Fruit fly (Drosophila melanogaster) whole organism, wandering third instar larva: ENCODE measurements around the gene rtet.

Source experiments
- CG32264 ChIP-seq: fragments of 200-800 bp; sonication (Bioruptor generic); optimal IDR thresholded peaks from 2 replicates; lab custom pipeline; 2016; ENCODE audit warnings: missing biosample characterization, missing genetic modification characterization
- CG9705 ChIP-seq: fragments of 200-800 bp; sonication (Bioruptor generic); optimal IDR thresholded peaks from 2 replicates; lab custom pipeline; 2018; ENCODE audit warnings: missing biosample characterization, mild to moderate bottlenecking, missing genetic modification characterization
- Dif ChIP-seq: fragments of 200-275, 200-300 bp; sonication (Bioruptor generic); optimal IDR thresholded peaks from 2 replicates; lab custom pipeline; 2018; ENCODE audit warnings: missing biosample characterization, missing genetic modification characterization; ENCODE audit not compliant: partially characterized antibody
- GATAd ChIP-seq: sonication (Bioruptor generic); optimal IDR thresholded peaks from 2 replicates; lab custom pipeline; 2016; ENCODE audit warnings: missing biosample characterization, missing genetic modification characterization
- HLH106 ChIP-seq: fragments of 200-800 bp; optimal IDR thresholded peaks from 3 replicates; lab custom pipeline; 2019; ENCODE audit warnings: missing biosample characterization, mild to moderate bottlenecking, missing genetic modification characterization, moderate library complexity
- Hnf4 ChIP-seq: fragments of 200-800 bp; sonication (Bioruptor generic); optimal IDR thresholded peaks from 2 replicates; lab custom pipeline; 2016; ENCODE audit warnings: missing biosample characterization, mild to moderate bottlenecking, missing genetic modification characterization
- Hr83 ChIP-seq: fragments of 200-300 bp; sonication (Bioruptor generic); optimal IDR thresholded peaks from 2 replicates; lab custom pipeline; 2016; ENCODE audit warnings: missing biosample characterization, mild to moderate bottlenecking, missing genetic modification characterization, moderate library complexity; ENCODE audit not compliant: poor library complexity, severe bottlenecking
- Jra ChIP-seq: sonication (Bioruptor generic); optimal IDR thresholded peaks from 2 replicates; lab custom pipeline; 2016; ENCODE audit warnings: missing biosample characterization, missing genetic modification characterization
- Myc ChIP-seq: fragments of >200 bp; optimal IDR thresholded peaks from 2 replicates; lab custom pipeline; 2017
- OdsH ChIP-seq: fragments of 200-800 bp; sonication (Bioruptor generic); optimal IDR thresholded peaks from 2 replicates; lab custom pipeline; 2016; ENCODE audit warnings: missing biosample characterization, mild to moderate bottlenecking, missing genetic modification characterization
- Rel ChIP-seq, 2 experiments: fragments of 200-800 bp; sonication (Bioruptor generic) in 1 of 2; optimal IDR thresholded peaks; 2 replicates in 1 of 2; 3 replicates in 1 of 2; lab custom pipeline; 2016 to 2019; ENCODE audit warnings: mild to moderate bottlenecking in 2 of 2, missing biosample characterization in 2 of 2, missing genetic modification characterization in 2 of 2, moderate library complexity in 1 of 2
- Sp1 ChIP-seq: fragments of 200-800 bp; sonication (Bioruptor generic); optimal IDR thresholded peaks from 3 replicates; lab custom pipeline; 2019; ENCODE audit warnings: missing biosample characterization, mild to moderate bottlenecking, missing genetic modification characterization, moderate library complexity
- Vsx2 ChIP-seq: fragments of 200-300, 225-300 bp; sonication (Bioruptor generic); optimal IDR thresholded peaks from 2 replicates; lab custom pipeline; 2018; ENCODE audit warnings: missing biosample characterization, missing genetic modification characterization; ENCODE audit not compliant: partially characterized antibody
- br ChIP-seq: fragments of 200-800 bp; sonication (Bioruptor generic); optimal IDR thresholded peaks from 2 replicates; lab custom pipeline; 2016; ENCODE audit warnings: missing biosample characterization, missing genetic modification characterization
- brk ChIP-seq: fragments of 200-800 bp; sonication (Bioruptor generic); optimal IDR thresholded peaks from 2 replicates; lab custom pipeline; 2016; ENCODE audit warnings: missing biosample characterization, mild to moderate bottlenecking, missing genetic modification characterization
- dl ChIP-seq, 2 experiments: fragments of 175-275, 200-275 bp in 1 of 2; fragments of 200-275 bp in 1 of 2; sonication (Bioruptor generic); optimal IDR thresholded peaks; lab custom pipeline; 2018; ENCODE audit warnings: mild to moderate bottlenecking in 2 of 2, missing biosample characterization in 2 of 2, missing genetic modification characterization in 2 of 2, moderate library complexity in 2 of 2; ENCODE audit not compliant: partially characterized antibody in 2 of 2, insufficient read depth in 1 of 2
- dmrt93B ChIP-seq: fragments of 200-800 bp; sonication (Bioruptor generic); optimal IDR thresholded peaks from 2 replicates; lab custom pipeline; 2018; ENCODE audit warnings: missing biosample characterization, mild to moderate bottlenecking, missing genetic modification characterization
- dsf ChIP-seq: sonication (Bioruptor generic); optimal IDR thresholded peaks from 2 replicates; lab custom pipeline; 2016; ENCODE audit warnings: missing biosample characterization, missing genetic modification characterization, borderline replicate concordance
- ey ChIP-seq: fragments of 200-800 bp; sonication (Bioruptor generic); optimal IDR thresholded peaks from 2 replicates; lab custom pipeline; 2016; ENCODE audit warnings: missing biosample characterization, missing genetic modification characterization
- foxo ChIP-seq, 2 experiments: fragments of 200-800 bp; sonication (Bioruptor generic); optimal IDR thresholded peaks; 2 replicates in 1 of 2; 3 replicates in 1 of 2; lab custom pipeline; 2016 to 2017; ENCODE audit warnings: missing biosample characterization in 2 of 2, missing genetic modification characterization in 2 of 2
- h ChIP-seq: fragments of 200-800 bp; sonication (Bioruptor generic); optimal IDR thresholded peaks from 3 replicates; lab custom pipeline; 2016; ENCODE audit warnings: missing biosample characterization, mild to moderate bottlenecking, missing genetic modification characterization
- lola ChIP-seq: fragments of >200 bp; optimal IDR thresholded peaks from 2 replicates; lab custom pipeline; 2017; ENCODE audit warnings: missing biosample characterization, missing genetic modification characterization
- pan ChIP-seq: fragments of >200 bp; optimal IDR thresholded peaks from 2 replicates; lab custom pipeline; 2017
- psq ChIP-seq: fragments of 200-800 bp; sonication (Bioruptor generic); optimal IDR thresholded peaks from 3 replicates; lab custom pipeline; 2017; ENCODE audit warnings: missing biosample characterization, mild to moderate bottlenecking, missing genetic modification characterization, moderate library complexity
- rgr ChIP-seq: fragments of 200-800 bp; sonication (Bioruptor generic); optimal IDR thresholded peaks from 3 replicates; lab custom pipeline; 2016; ENCODE audit warnings: missing biosample characterization, mild to moderate bottlenecking, missing genetic modification characterization
- sv ChIP-seq: fragments of 200-800 bp; sonication (Bioruptor generic); optimal IDR thresholded peaks from 3 replicates; lab custom pipeline; 2016; ENCODE audit warnings: missing biosample characterization, missing genetic modification characterization
- tai ChIP-seq: sonication (Bioruptor generic); optimal IDR thresholded peaks from 2 replicates; lab custom pipeline; 2016; ENCODE audit warnings: missing biosample characterization, missing genetic modification characterization
- woc ChIP-seq: sonication (Bioruptor generic); optimal IDR thresholded peaks from 2 replicates; lab custom pipeline; 2016; ENCODE audit warnings: missing biosample characterization, mild to moderate bottlenecking, missing genetic modification characterization

rtet gene

DNA sequence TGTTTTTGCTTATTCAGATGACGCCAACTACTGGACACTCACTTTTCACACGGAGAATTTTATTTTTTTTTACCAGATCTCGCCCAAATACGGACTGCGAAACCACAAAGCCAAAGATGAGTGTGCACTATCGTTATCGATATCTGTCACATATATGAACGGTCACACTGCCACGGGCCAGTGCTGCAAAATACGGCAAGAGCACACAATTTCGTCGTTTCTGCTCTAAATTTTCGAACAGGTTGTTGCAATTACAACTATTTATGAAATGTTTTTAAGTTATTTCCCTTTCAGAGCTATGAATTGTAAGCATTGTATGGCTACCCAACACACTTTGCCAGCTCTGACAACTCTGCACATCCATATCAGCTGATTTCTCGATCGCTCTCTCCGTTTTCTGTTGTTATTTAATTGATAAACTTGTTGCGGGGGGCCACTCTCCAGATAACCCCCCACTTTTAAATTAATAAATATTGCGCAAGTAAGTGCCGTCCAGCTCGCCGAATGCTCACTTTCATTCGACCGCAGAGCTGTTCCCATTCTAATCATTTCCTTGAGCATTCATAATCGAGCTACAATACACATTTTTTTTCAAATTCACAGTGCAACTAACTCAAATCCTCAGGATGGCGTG is 19.2 kb downstream of the rtet start, which contains the start of the genes slmb and CG5793:
TSS of gene slmb (minus strand) at position 134 of the 634 bp plus-strand sequence.
TSS of gene CG5793 (plus strand) at position 222 of the 634 bp plus-strand sequence.
- no peak for TF ChIP-seq Rel (GFP tag; optimal IDR thresholded peaks at IDR 0.05; lab: Kevin White, UChicago)
- TF ChIP-seq Rel (tag; optimal IDR thresholded peaks at IDR 0.05; lab: Kevin White, UChicago) = no peak
- TF ChIP-seq HLH106 (tag; lab: Kevin White, UChicago) = peak; percentile 58
- no peak for TF ChIP-seq dsf (GFP tag; lab: Kevin White, UChicago)
- peak; percentile 58 for TF ChIP-seq psq
- TF ChIP-seq ey (GFP tag; lab: Kevin White, UChicago) = peak; percentile 64
- peak; percentile 47 for TF ChIP-seq sv (GFP tag; lab: Kevin White, UChicago)
- TF ChIP-seq Jra = peak; percentile 81
- peak; percentile 74 for TF ChIP-seq rgr (GFP tag; lab: Kevin White, UChicago)
- peak; percentile 80 for TF ChIP-seq Hr83
- no peak for TF ChIP-seq CG32264
- TF ChIP-seq pan = no peak
- peak; percentile 50 for TF ChIP-seq Myc
- peak in 1 of 2 experiments; percentile 82 for TF ChIP-seq foxo (GFP tag; optimal IDR thresholded peaks at IDR 0.05; lab: Kevin White, UChicago)
- peak; percentile 63 for TF ChIP-seq Sp1
- peak; percentile 49 for TF ChIP-seq OdsH (GFP tag; lab: Kevin White, UChicago)
- peak; percentile 25 for TF ChIP-seq CG9705 (GFP tag; lab: Kevin White, UChicago)

DNA sequence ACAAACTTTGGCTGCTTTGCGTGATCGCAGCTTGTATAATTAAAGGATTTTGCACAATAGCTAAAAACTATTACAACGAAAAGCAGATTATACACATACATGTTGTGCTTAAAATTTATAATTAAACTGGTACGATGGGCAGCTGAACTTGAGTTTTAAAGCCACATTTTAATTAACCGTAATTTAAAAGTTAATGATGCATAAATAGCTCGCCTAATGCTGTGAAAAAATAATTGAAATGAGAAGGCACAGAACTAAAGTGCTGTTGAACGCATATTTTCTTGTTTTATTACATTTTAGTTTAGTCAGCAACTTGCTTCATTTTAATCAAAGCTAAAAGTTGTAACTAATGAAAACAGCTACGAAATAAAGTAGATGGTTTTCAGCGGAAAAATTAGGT is 21.4 kb downstream of the rtet start, which contains the start of gene Obp93a:
TSS of gene Obp93a (minus strand) at position 101 of the 400 bp plus-strand sequence.
- no peak for TF ChIP-seq pan
- TF ChIP-seq dl (GFP tag; optimal IDR thresholded peaks at IDR 0.05; lab: Kevin White, UChicago; ENCODE audit: insufficient read depth in 1 of 2, partially characterized antibody in 2 of 2) = no peak
- no peak for TF ChIP-seq tai
- TF ChIP-seq Hnf4 (GFP tag; lab: Kevin White, UChicago) = no peak
- no peak for TF ChIP-seq GATAd (GFP tag; lab: Kevin White, UChicago)

DNA sequence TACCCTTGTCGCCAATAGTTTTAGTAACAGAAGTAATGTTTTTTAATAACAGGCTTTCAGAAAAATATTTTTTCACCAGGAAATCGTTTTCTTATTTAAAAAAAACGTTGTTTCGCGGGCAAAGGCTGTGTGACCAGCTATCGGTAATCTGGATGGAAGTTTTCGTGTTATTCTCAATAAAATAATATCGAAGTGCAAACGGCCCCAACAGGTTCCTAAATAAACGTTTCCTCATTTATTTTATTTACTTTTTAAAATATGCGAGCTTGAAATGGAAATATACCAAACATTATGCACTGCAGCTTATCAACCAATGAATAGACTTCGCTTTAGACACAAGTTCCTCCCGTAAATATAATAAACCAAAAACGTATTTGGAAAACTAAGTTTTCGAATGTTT is 21.8 kb downstream of the rtet start, which contains the start of gene Ice2:
TSS of gene Ice2 (plus strand) at position 167 of the 400 bp plus-strand sequence.
- TF ChIP-seq Vsx2 (GFP tag; lab: Kevin White, UChicago) (peak; percentile 99), foxo (GFP tag; optimal IDR thresholded peaks at IDR 0.05; lab: Kevin White, UChicago) (no peak), CG9705 (GFP tag; lab: Kevin White, UChicago) (no peak), lola (GFP tag; lab: Kevin White, UChicago) (no peak), dmrt93B (GFP tag; lab: Kevin White, UChicago) (no peak), woc (GFP tag; lab: Kevin White, UChicago) (no peak), dl (GFP tag; optimal IDR thresholded peaks at IDR 0.05; lab: Kevin White, UChicago; ENCODE audit: insufficient read depth in 1 of 2, partially characterized antibody in 2 of 2) (peak; percentile 43 to 86), Dif (GFP tag; lab: Kevin White, UChicago) (peak; percentile 98), br (GFP tag; lab: Kevin White, UChicago) (no peak)

DNA sequence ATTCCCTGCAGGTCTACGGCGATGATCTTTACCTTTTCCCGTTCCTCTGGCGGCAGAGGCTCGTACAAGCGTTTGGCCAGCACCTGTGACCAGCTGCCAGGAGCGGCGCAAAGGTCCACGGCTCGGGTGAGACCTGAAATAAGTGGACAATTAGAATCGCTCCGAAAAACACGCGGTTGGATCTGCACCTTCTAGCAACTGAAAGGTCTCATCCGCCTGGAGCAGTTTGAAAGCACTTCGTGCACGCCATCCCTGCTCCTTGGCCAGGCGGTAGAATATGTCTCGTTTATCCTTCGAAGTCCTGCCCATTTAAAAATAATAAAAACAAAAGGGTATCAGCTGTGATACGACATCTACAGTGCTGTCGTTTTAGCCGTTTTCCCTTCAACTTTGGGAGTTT is 25.3 kb downstream of the rtet start, which contains the start of gene Trm7-34:
TSS of gene Trm7-34 (minus strand) at position 365 of the 400 bp plus-strand sequence.
- no peak for TF ChIP-seq Dif (GFP tag; lab: Kevin White, UChicago)
- no peak for TF ChIP-seq Myc
- TF ChIP-seq Sp1 = no peak

DNA sequence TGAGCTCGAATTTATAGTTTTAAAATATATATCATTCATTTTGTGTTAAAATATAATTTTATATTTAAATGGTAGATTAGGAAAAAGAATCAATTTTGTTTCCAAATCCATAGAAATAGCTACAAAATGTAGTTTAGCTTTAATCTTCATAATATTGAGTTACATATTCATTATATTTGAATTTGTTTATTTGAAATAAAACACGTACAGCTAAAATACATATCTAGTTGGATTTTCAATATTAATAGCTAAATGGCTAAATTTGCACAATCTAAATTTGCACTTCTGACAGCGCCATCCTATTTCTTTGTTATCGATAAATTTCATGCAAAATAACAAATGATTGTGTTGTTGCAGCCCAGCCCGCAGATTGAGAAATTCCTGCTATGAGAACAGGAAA is 25.7 kb downstream of the rtet start, which contains the start of gene Usp8:
TSS of gene Usp8 (plus strand) at position 312 of the 400 bp plus-strand sequence.
- TF ChIP-seq Myc (peak; percentile 97), Rel (GFP tag; optimal IDR thresholded peaks at IDR 0.05; lab: Kevin White, UChicago) (no peak), Rel (tag; optimal IDR thresholded peaks at IDR 0.05; lab: Kevin White, UChicago) (no peak), Dif (GFP tag; lab: Kevin White, UChicago) (peak; percentile 90), h (no peak), Vsx2 (GFP tag; lab: Kevin White, UChicago) (peak; percentile 98), Sp1 (no peak), dl (GFP tag; optimal IDR thresholded peaks at IDR 0.05; lab: Kevin White, UChicago; ENCODE audit: insufficient read depth in 1 of 2, partially characterized antibody in 2 of 2) (peak in 1 of 2 experiments; percentile 71), brk (GFP tag; lab: Kevin White, UChicago) (no peak), OdsH (GFP tag; lab: Kevin White, UChicago) (peak; percentile 20)
- TF ChIP-seq, all 38 proteins: peak for 5
